Worm (Caenorhabditis elegans) whole organism, midembryonic: ENCODE results near the gene C17G1.14.

Experiments used
- klf-2 ChIP-seq: fragments of 200-800 bp; sonication (Bioruptor generic); conservative IDR thresholded peaks from 2 replicates; pipeline ENCODE4 v1.3.6; 2022; ENCODE audit warnings: missing genetic modification reagents, missing genetic modification characterization, missing compliant biosample characterization
- ref-1 ChIP-seq: fragments of 200-800 bp; sonication (Bioruptor generic); conservative IDR thresholded peaks from 2 replicates; pipeline ENCODE4 v1.3.6; 2022; ENCODE audit warnings: missing genetic modification reagents, missing genetic modification characterization, missing compliant biosample characterization
- tab-1 ChIP-seq: fragments of 200-800 bp; sonication (Bioruptor generic); IDR thresholded peaks from 2 replicates; pipeline ENCODE4 v1.3.6; 2022; ENCODE audit warnings: missing genetic modification characterization, missing compliant biosample characterization
- ztf-23 ChIP-seq: fragments of 200-800 bp; sonication (Bioruptor generic); IDR thresholded peaks from 2 replicates; pipeline ENCODE4 v1.3.6; 2022; ENCODE audit warnings: missing genetic modification reagents, missing genetic modification characterization, missing compliant biosample characterization
- ztf-29 ChIP-seq: fragments of 200-800 bp; sonication (Bioruptor generic); IDR thresholded peaks from 2 replicates; pipeline ENCODE4 v1.3.6; 2022; ENCODE audit warnings: missing genetic modification reagents, missing genetic modification characterization, missing compliant biosample characterization

ce11 chrX:9976206-9976605, 37.6 kb downstream of the C17G1.14 start, which contains the start of gene mgl-1:
- TF ChIP-seq ztf-29 (GFP tag; lab: Robert Waterston, UW) (no peak), klf-2 (GFP tag; lab: Robert Waterston, UW) (no peak), ref-1 (GFP tag; lab: Robert Waterston, UW) (no peak), ztf-23 (no peak), tab-1 (GFP tag; lab: Robert Waterston, UW) (no peak)
